Worm (Caenorhabditis elegans): ENCODE measurements around the gene lys-3.

lys-3 gene

ce11 chrV:10313953-10314352 lies 30.6 kb upstream of the lys-3 start, which contains the start of gene gcy-6:
TSS of gene gcy-6 (minus strand) at chrV:10314053.
- peak; percentile 85 for TF ChIP-seq aha-1 (tag)
- TF ChIP-seq snpc-1.2 (GFP tag; IDR thresholded peaks at IDR 0.05): no peak
- TF ChIP-seq ceh-82 (tag; optimal IDR thresholded peaks at IDR 0.05): no peak
- peak in 1 of 2 experiments; percentile 15 for TF ChIP-seq unc-62 (GFP tag; optimal IDR thresholded peaks at IDR 0.05 in 1 of 2)
- TF ChIP-seq unc-62 (tag; optimal IDR thresholded peaks at IDR 0.05): no peak
- TF ChIP-seq dmd-8 (GFP tag; IDR thresholded peaks at IDR 0.05): no peak
- no peak for TF ChIP-seq arid-1 (GFP tag; conservative IDR thresholded peaks at IDR 0.05)
- no peak for TF ChIP-seq pha-4 (GFP tag; IDR thresholded peaks at IDR 0.05)
- TF ChIP-seq pha-4 (tag; optimal IDR thresholded peaks at IDR 0.05): no peak
- TF ChIP-seq Y105C5A.15 (GFP tag; IDR thresholded peaks at IDR 0.05): no peak
- TF ChIP-seq lir-3 (tag; optimal IDR thresholded peaks at IDR 0.05): no peak
- no peak for TF ChIP-seq unc-39 (tag; optimal IDR thresholded peaks at IDR 0.05)
- TF ChIP-seq hif-1 (tag; optimal IDR thresholded peaks at IDR 0.05): no peak

ce11 chrV:10307283-10307682 lies 23.9 kb upstream of the lys-3 start, which contains the start of gene che-12:
TSS of gene che-12 (minus strand) at chrV:10307383.
- TF ChIP-seq mes-2 (tag; optimal IDR thresholded peaks at IDR 0.05; ENCODE audit: poor library complexity, severe bottlenecking): no peak

- no peak for TF ChIP-seq nhr-237 (tag; optimal IDR thresholded peaks at IDR 0.05)
- TF ChIP-seq nhr-102 (tag; optimal IDR thresholded peaks at IDR 0.05): no peak
- TF ChIP-seq zfp-2 (tag; optimal IDR thresholded peaks at IDR 0.05): no peak
- peak in 1 of 2 experiments; percentile 20 for TF ChIP-seq unc-62 (GFP tag; optimal IDR thresholded peaks at IDR 0.05 in 1 of 2)
- no peak for TF ChIP-seq unc-62 (tag; optimal IDR thresholded peaks at IDR 0.05)
- no peak for TF ChIP-seq mep-1 (tag; optimal IDR thresholded peaks at IDR 0.05)
- no peak for TF ChIP-seq cey-2 (tag; optimal IDR thresholded peaks at IDR 0.05; ENCODE audit: borderline replicate concordance, insufficient read depth)
- no peak for TF ChIP-seq mxl-3 (GFP tag; optimal IDR thresholded peaks at IDR 0.05)
- TF ChIP-seq fkh-10 (GFP tag; optimal IDR thresholded peaks at IDR 0.05): no peak
- peak; percentile 15 for TF ChIP-seq pqm-1 (tag; optimal IDR thresholded peaks at IDR 0.05)
- no peak for TF ChIP-seq zfp-3 (GFP tag; conservative IDR thresholded peaks at IDR 0.05)
These were observed 13.8 kb upstream of the lys-3 start, which contains the start of gene B0024.4 for ce11 chrV:10297099-10297498. TSS of gene B0024.4 (plus strand) at chrV:10297399.

- no peak for TF ChIP-seq nhr-102 (tag; optimal IDR thresholded peaks at IDR 0.05)
- TF ChIP-seq daf-12 (tag; optimal IDR thresholded peaks at IDR 0.05): no peak
- TF ChIP-seq ztf-7 (tag; optimal IDR thresholded peaks at IDR 0.05): no peak
- TF ChIP-seq duxl-1 (tag; optimal IDR thresholded peaks at IDR 0.05; ENCODE audit: poor library complexity): no peak
- no peak for TF ChIP-seq snpc-4 (tag; optimal IDR thresholded peaks at IDR 0.05)
These were observed 11.2 kb upstream of the lys-3 start, which contains the start of gene col-150 for ce11 chrV:10294549-10294948. TSS of gene col-150 (minus strand) at chrV:10294649.

ce11 chrV:10292819-10293357 lies 9.5 kb upstream of the lys-3 start, which contains the start of gene col-149:
TSS of gene col-149 (minus strand) at chrV:10292869.
- TF ChIP-seq aha-1 (tag) (peak; percentile 26), mxl-3 (GFP tag; optimal IDR thresholded peaks at IDR 0.05) (peak; percentile 59), unc-62 (GFP tag; optimal IDR thresholded peaks at IDR 0.05 in 1 of 2) (peak in 1 of 2 experiments; percentile 62), unc-62 (tag; optimal IDR thresholded peaks at IDR 0.05) (no peak), D1046.2 (GFP tag; IDR thresholded peaks at IDR 0.05) (peak; percentile 6; the same call in 1 of the 2 replicates), ctbp-1 (GFP tag; IDR thresholded peaks at IDR 0.05) (no peak), nhr-77 (tag; optimal IDR thresholded peaks at IDR 0.05) (no peak), nhr-25 (tag; optimal IDR thresholded peaks at IDR 0.05; ENCODE audit: borderline replicate concordance, insufficient read depth) (no peak), T20F7.1 (GFP tag; optimal IDR thresholded peaks at IDR 0.05) (no peak), nhr-28 (tag; optimal IDR thresholded peaks at IDR 0.05) (peak; percentile 81), pqm-1 (tag; optimal IDR thresholded peaks at IDR 0.05) (peak; percentile 66), cey-2 (tag; optimal IDR thresholded peaks at IDR 0.05; ENCODE audit: borderline replicate concordance, insufficient read depth) (peak; percentile 3), ceh-62 (tag; optimal IDR thresholded peaks at IDR 0.05) (no peak), hlh-11 (tag; optimal IDR thresholded peaks at IDR 0.05) (peak; percentile 51), egl-43 (GFP tag; IDR thresholded peaks at IDR 0.05) (no peak), fkh-10 (GFP tag; optimal IDR thresholded peaks at IDR 0.05) (no peak), lin-1 (GFP tag; IDR thresholded peaks at IDR 0.05) (no peak)

Data from whole organism, L4 larva.